Worm (Caenorhabditis elegans) whole organism, L4 larva: Measurements from ENCODE around the gene ZK177.12.
A peak's percentile ranks its signal among the peaks of the same experiment; 100 is the strongest.

Source experiments
- dve-1 ChIP-seq: sonication (generic microtip); optimal IDR thresholded peaks from 2 replicates; lab custom pipeline; 2017; ENCODE audit warnings: antibody characterized with exemption, mild to moderate bottlenecking, missing genetic modification characterization, missing compliant biosample characterization; ENCODE audit not compliant: insufficient read depth
- lin-38 ChIP-seq: fragments of 200-800 bp; sonication (Bioruptor generic); IDR thresholded peaks from 2 replicates; pipeline ENCODE4 v1.3.6; 2022; ENCODE audit warnings: missing genetic modification reagents, missing genetic modification characterization, missing compliant biosample characterization
- lir-3 ChIP-seq: sonication (generic microtip); optimal IDR thresholded peaks from 2 replicates; lab custom pipeline; 2016; ENCODE audit warnings: mild to moderate bottlenecking, missing genetic modification characterization, missing compliant biosample characterization
- nhr-111 ChIP-seq: fragments of 200-800 bp; sonication (Bioruptor generic); optimal IDR thresholded peaks from 2 replicates; lab custom pipeline; 2018; ENCODE audit warnings: mild to moderate bottlenecking, missing genetic modification characterization, missing compliant biosample characterization
- nhr-28 ChIP-seq: fragments of 150-350 bp; optimal IDR thresholded peaks from 2 replicates; lab custom pipeline; 2014; ENCODE audit warnings: missing biosample characterization, missing genetic modification characterization
- snpc-1.2 ChIP-seq: fragments of 200-800 bp; sonication (Bioruptor generic); IDR thresholded peaks from 2 replicates; pipeline ENCODE4 v1.3.6; 2022; ENCODE audit warnings: missing genetic modification reagents, missing genetic modification characterization, missing compliant biosample characterization
- tag-97 ChIP-seq: fragments of 200-800 bp; sonication (Bioruptor generic); IDR thresholded peaks from 2 replicates; pipeline ENCODE4 v1.3.6; 2022; ENCODE audit warnings: missing genetic modification characterization, missing compliant biosample characterization
- unc-62 ChIP-seq, 3 experiments: fragments of 150-350 bp in 1 of 3; sonication (generic microtip); optimal IDR thresholded peaks in 2 of 3; peaks in 1 of 3; 1 replicate in 1 of 3; 2 replicates in 2 of 3; lab custom pipeline; 2014 to 2017; ENCODE audit warnings: missing biosample characterization in 3 of 3, missing genetic modification characterization in 3 of 3, missing genetic modification reagents in 3 of 3, missing genotype in 1 of 3
- ztf-7 ChIP-seq: fragments of 150-350 bp; optimal IDR thresholded peaks from 2 replicates; lab custom pipeline; 2014; ENCODE audit warnings: missing biosample characterization, missing genetic modification characterization

Gene ZK177.12

ce11 chrII:5565082-5565623 is 43.6 kb downstream of the ZK177.12 start:
- no peak for TF ChIP-seq lin-38 (GFP tag; lab: Robert Waterston, UW)
- no peak for TF ChIP-seq ztf-7 (tag; lab: Kevin White, UChicago)
- no peak for TF ChIP-seq nhr-111 (GFP tag; lab: Kevin White, UChicago)

- no peak for TF ChIP-seq dve-1 (tag; lab: Kevin White, UChicago)
- TF ChIP-seq lir-3 (tag; lab: Kevin White, UChicago), result no peak
- no peak for TF ChIP-seq unc-62 (GFP tag; optimal IDR thresholded peaks at IDR 0.05 in 1 of 2; lab: Kevin White, UChicago)
- TF ChIP-seq unc-62 (tag; optimal IDR thresholded peaks at IDR 0.05; lab: Kevin White, UChicago), result no peak
- TF ChIP-seq tag-97, result no peak
- TF ChIP-seq lin-38 (GFP tag; lab: Robert Waterston, UW), result no peak
- TF ChIP-seq nhr-28 (tag; lab: Kevin White, UChicago), result peak; percentile 76
- TF ChIP-seq snpc-1.2 (GFP tag; lab: Robert Waterston, UW), result no peak
Measured at ce11 chrII:5570272-5570671, 48.8 kb downstream of the ZK177.12 start, which contains the start of the genes C17C3.1 and C17C3.15. C17C3.1 (plus strand) TSS chrII:5570572. C17C3.15 (plus strand) TSS chrII:5570654.
